Fruit fly (Drosophila melanogaster): ENCODE data around the gene Srp54.

The Srp54 gene

DNA sequence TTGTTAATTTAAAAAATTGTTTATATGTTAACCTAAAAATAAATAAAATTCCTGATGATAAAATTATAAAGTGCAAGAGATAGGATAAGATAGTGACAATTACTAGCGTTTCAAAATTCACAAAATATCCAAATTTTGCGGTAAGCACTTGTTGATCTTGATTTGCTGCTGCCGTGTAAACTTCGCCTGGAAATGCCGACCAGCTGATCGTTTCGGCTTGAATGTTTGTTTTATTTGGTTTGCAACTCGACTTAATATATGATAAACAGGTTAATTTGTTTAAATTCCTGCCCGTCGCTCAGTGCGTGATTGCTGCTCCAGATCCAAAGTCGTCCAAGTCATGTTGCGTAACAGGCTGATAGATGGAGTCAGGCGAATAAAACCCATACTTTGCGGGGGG lies 8.7 kb downstream of the Srp54 start, which contains the start of gene CG4592 (continued):
- no peak for TF ChIP-seq Abd-B (GFP tag; optimal IDR thresholded peaks at IDR 0.05)
- peak; percentile 40 for TF ChIP-seq CG9817 (tag; optimal IDR thresholded peaks at IDR 0.05)
- no peak for TF ChIP-seq Lhr (GFP tag; optimal IDR thresholded peaks at IDR 0.05)
- no peak for TF ChIP-seq slou (GFP tag; optimal IDR thresholded peaks at IDR 0.05)
- peak; percentile 74 for TF ChIP-seq dysf (GFP tag; IDR thresholded peaks at IDR 0.05)
- peak; percentile 64 for TF ChIP-seq CG9727 (GFP tag; optimal IDR thresholded peaks at IDR 0.05)
- peak; percentile 28 for TF ChIP-seq Bteb2 (GFP tag; optimal IDR thresholded peaks at IDR 0.05)
- TF ChIP-seq CTCF (GFP tag; optimal IDR thresholded peaks at IDR 0.05), result no peak
- no peak for TF ChIP-seq hth (optimal IDR thresholded peaks at IDR 0.05)
- peak; percentile 52 for TF ChIP-seq exex (tag; optimal IDR thresholded peaks at IDR 0.05)
- no peak for TF ChIP-seq ash1 (GFP tag; optimal IDR thresholded peaks at IDR 0.05)
- no peak for TF ChIP-seq hbn (GFP tag; IDR thresholded peaks at IDR 0.05; ENCODE audit: partially characterized antibody)
- no peak for TF ChIP-seq Poxn (GFP tag; IDR thresholded peaks at IDR 0.05)
- peak; percentile 57 for TF ChIP-seq CG9932 (GFP tag; IDR thresholded peaks at IDR 0.05)
- TF ChIP-seq CG3407 (GFP tag; optimal IDR thresholded peaks at IDR 0.05), result peak; percentile 21
- TF ChIP-seq CG9215 (GFP tag; IDR thresholded peaks at IDR 0.05), result no peak
- no peak for TF ChIP-seq tio (GFP tag; optimal IDR thresholded peaks at IDR 0.05)
- no peak for TF ChIP-seq tna (GFP tag; IDR thresholded peaks at IDR 0.05; ENCODE audit: partially characterized antibody)
- no peak for TF ChIP-seq chinmo (GFP tag; IDR thresholded peaks at IDR 0.05; ENCODE audit: partially characterized antibody)
- TF ChIP-seq nom (GFP tag; optimal IDR thresholded peaks at IDR 0.05), result no peak
- TF ChIP-seq CG3163 (GFP tag; optimal IDR thresholded peaks at IDR 0.05), result no peak
- TF ChIP-seq dimm (GFP tag; IDR thresholded peaks at IDR 0.05), result no peak
- peak; percentile 73 for TF ChIP-seq CG10979 (tag; optimal IDR thresholded peaks at IDR 0.05)
- peak; percentile 25 for TF ChIP-seq NC2β (GFP tag; optimal IDR thresholded peaks at IDR 0.05)
- TF ChIP-seq mam (GFP tag; optimal IDR thresholded peaks at IDR 0.05), result peak; percentile 33
- no peak for TF ChIP-seq inv (GFP tag; IDR thresholded peaks at IDR 0.05; ENCODE audit: partially characterized antibody)
- no peak for TF ChIP-seq E2f1 (GFP tag; IDR thresholded peaks at IDR 0.05)
- TF ChIP-seq ftz-f1 (GFP tag; optimal IDR thresholded peaks at IDR 0.05), result peak; percentile 23
- TF ChIP-seq CG17912 (GFP tag; optimal IDR thresholded peaks at IDR 0.05), result no peak
- TF ChIP-seq CG6683 (GFP tag; optimal IDR thresholded peaks at IDR 0.05), result no peak
- no peak for TF ChIP-seq CG10462 (GFP tag; optimal IDR thresholded peaks at IDR 0.05)
- TF ChIP-seq danr (GFP tag; IDR thresholded peaks at IDR 0.05), result peak; percentile 11; the same call in 1 of the 2 replicates
- peak; percentile 66 for TF ChIP-seq CG32532 (GFP tag; IDR thresholded peaks at IDR 0.05)
- peak; percentile 62; the same call in 1 of the 2 replicates for TF ChIP-seq HLH3B (GFP tag; IDR thresholded peaks at IDR 0.05)
- no peak for TF ChIP-seq sisA (GFP tag; IDR thresholded peaks at IDR 0.05)
- TF ChIP-seq ham (GFP tag; IDR thresholded peaks at IDR 0.05), result peak; percentile 32; the same call in 1 of the 2 replicates
- TF ChIP-seq CG15514 (GFP tag; optimal IDR thresholded peaks at IDR 0.05), result peak; percentile 46
- 0 out of 2 replicates have a peak, but pooled peaks have one; percentile 15 for TF ChIP-seq unc-4 (GFP tag; IDR thresholded peaks at IDR 0.05; ENCODE audit: partially characterized antibody)
- no peak for TF ChIP-seq CG15479 (GFP tag; optimal IDR thresholded peaks at IDR 0.05)
- no peak for TF ChIP-seq CG3726 (GFP tag; IDR thresholded peaks at IDR 0.05)
- no peak for TF ChIP-seq sqz (GFP tag; optimal IDR thresholded peaks at IDR 0.05)
- no peak for TF ChIP-seq pho (GFP tag; optimal IDR thresholded peaks at IDR 0.05)
- TF ChIP-seq ci (GFP tag; IDR thresholded peaks at IDR 0.05), result peak; percentile 90
- TF ChIP-seq h (optimal IDR thresholded peaks at IDR 0.05), result no peak
- TF ChIP-seq CG2889 (GFP tag; IDR thresholded peaks at IDR 0.05), result no peak
- 0 out of 2 replicates have a peak, but pooled peaks have one; percentile 35 for TF ChIP-seq dati (GFP tag; IDR thresholded peaks at IDR 0.05)
- no peak for TF ChIP-seq corto (GFP tag; optimal IDR thresholded peaks at IDR 0.05)
- TF ChIP-seq CG14441 (GFP tag; IDR thresholded peaks at IDR 0.05), result peak; percentile 53; the same call in 1 of the 2 replicates
- TF ChIP-seq CG11093 (GFP tag; IDR thresholded peaks at IDR 0.05), result no peak
- TF ChIP-seq CG4282 (GFP tag; optimal IDR thresholded peaks at IDR 0.05), result no peak
- no peak for TF ChIP-seq CG7786 (GFP tag; optimal IDR thresholded peaks at IDR 0.05)
- no peak for TF ChIP-seq gem (tag; optimal IDR thresholded peaks at IDR 0.05)

Measured in whole organism, embryonic.